Worm (Caenorhabditis elegans): ENCODE data around the gene lin-15B.

- no peak for TF ChIP-seq ama-1 (optimal IDR thresholded peaks at IDR 0.05)
- no peak for TF ChIP-seq tra-4 (tag; optimal IDR thresholded peaks at IDR 0.05)
- no peak for TF ChIP-seq ceh-36 (tag; optimal IDR thresholded peaks at IDR 0.05)
- TF ChIP-seq tbx-37 (GFP tag; conservative IDR thresholded peaks at IDR 0.05): no peak
- no peak for TF ChIP-seq F13C5.2 (tag; optimal IDR thresholded peaks at IDR 0.05)
- TF ChIP-seq pes-1 (GFP tag; IDR thresholded peaks at IDR 0.05): no peak
Observed at ce11 chrX:15757169-15757568, 31.2 kb downstream of the lin-15B start, which contains the start of gene wrt-4.

Data from whole organism, early embryonic.